Worm (Caenorhabditis elegans): ENCODE data around the gene cyp-13A12.

The cyp-13A12 gene

DNA sequence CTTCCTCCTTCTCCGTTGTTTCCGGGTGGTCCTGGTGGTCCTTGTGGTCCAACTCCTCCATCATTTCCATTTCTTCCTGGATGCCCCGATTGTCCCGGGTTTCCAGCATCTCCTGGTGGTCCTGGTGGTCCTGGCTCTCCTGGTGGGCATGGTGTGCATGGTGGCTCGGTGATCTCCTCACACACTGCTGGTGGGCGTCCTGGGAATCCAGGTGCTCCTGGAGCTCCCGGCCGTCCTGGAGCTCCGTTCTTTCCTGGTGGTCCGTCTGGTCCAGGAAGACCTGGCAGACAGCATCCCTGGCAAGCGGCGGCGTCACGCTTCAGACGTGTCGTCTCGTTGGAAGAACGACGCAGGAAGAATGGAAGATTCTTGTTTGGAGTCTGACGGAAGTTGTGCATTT is 31.3 kb upstream of the cyp-13A12 start:
- TF ChIP-seq sox-2 (GFP tag; IDR thresholded peaks at IDR 0.05) (no peak), F13H6.1 (tag; optimal IDR thresholded peaks at IDR 0.05) (no peak), sdc-2 (tag; optimal IDR thresholded peaks at IDR 0.05) (peak; percentile 29), elt-4 (tag; optimal IDR thresholded peaks at IDR 0.05) (peak; percentile 88), nfya-1 (tag; optimal IDR thresholded peaks at IDR 0.05) (no peak)

DNA sequence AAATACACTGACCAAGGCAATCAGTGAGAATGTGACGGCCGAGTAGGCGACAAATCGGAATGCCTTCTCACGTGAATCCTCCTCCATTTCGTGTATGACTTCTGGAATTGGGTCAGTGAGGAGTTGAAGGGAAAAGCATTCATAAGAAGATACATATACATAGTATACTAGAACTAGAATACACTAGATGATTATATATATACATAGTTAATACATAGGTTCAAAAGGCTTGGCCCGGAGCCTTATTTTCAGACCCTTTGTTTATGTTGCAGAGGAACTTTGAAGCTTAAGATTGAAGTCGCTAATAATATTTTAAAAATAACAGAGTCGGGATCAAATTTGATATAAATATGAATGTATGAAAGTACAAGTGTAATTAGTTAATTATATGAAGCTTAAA is 30.7 kb upstream of the cyp-13A12 start, which contains the start of gene col-97:
Gene col-97, minus strand, starts transcription at position 101 of the 400 bp plus-strand sequence.
- no peak for TF ChIP-seq F13H6.1 (tag; optimal IDR thresholded peaks at IDR 0.05)
- no peak for TF ChIP-seq pha-4 (tag; optimal IDR thresholded peaks at IDR 0.05)
- no peak for TF ChIP-seq ztf-16 (tag; optimal IDR thresholded peaks at IDR 0.05)
- no peak for TF ChIP-seq pros-1 (tag; optimal IDR thresholded peaks at IDR 0.05)
- TF ChIP-seq K09A11.1 (tag; optimal IDR thresholded peaks at IDR 0.05; ENCODE audit: insufficient read depth) = no peak
- TF ChIP-seq ets-4 (tag; optimal IDR thresholded peaks at IDR 0.05) = no peak

DNA sequence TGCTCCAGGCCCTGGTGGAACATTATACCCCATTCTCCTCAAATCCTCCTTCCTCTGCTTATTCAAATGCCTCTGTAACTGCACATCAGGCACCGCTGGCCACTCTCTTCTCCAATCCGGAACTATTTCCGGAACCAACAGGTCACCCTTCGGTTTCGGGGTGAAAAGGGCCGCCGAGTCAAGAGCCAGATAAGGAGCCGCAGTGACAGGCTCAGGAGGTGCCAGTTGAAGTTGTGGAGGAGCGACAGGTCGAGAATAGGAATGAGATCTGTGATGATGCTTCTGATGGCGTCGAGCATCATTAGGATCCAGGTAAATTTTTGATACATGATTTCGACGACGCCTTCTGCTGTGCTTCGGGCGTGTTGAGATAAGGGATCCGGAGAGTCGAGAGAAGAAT is 26.1 kb upstream of the cyp-13A12 start:
- TF ChIP-seq mec-3 (tag; optimal IDR thresholded peaks at IDR 0.05; ENCODE audit: borderline replicate concordance) = no peak
- TF ChIP-seq nhr-232 (tag; optimal IDR thresholded peaks at IDR 0.05) = no peak
- TF ChIP-seq T23F11.4 (GFP tag; optimal IDR thresholded peaks at IDR 0.05) = no peak
- TF ChIP-seq pqm-1 (tag; optimal IDR thresholded peaks at IDR 0.05) = no peak
- TF ChIP-seq hlh-30 (tag; optimal IDR thresholded peaks at IDR 0.05; ENCODE audit: insufficient read depth) = no peak
- TF ChIP-seq rnt-1 (tag; optimal IDR thresholded peaks at IDR 0.05) = no peak
- no peak for TF ChIP-seq ama-1 (optimal IDR thresholded peaks at IDR 0.05)

DNA sequence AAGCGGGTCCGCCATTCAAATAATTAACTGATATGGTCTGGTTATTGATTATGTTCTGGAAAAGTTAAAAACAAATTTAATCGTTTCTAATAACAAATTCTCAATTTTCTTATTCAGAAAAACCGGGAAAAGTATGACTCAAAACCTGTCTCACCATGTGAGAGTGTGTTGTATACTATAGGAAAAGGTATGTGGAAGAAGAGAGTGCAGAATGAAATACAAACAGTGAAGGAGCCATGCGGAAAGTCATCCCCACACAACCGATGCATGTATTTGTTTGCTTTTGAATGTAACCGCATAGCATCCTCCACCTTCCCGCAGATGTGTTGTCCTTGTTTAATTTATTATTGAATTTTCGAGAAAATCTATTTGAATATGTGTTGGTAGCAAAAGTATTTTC is 23.9 kb upstream of the cyp-13A12 start, which contains the start of gene ZK1010.8:
Gene ZK1010.8, minus strand, starts transcription at position 214 of the 400 bp plus-strand sequence.
- TF ChIP-seq ceh-34 (tag; optimal IDR thresholded peaks at IDR 0.05) = no peak
- TF ChIP-seq pha-2 (tag; optimal IDR thresholded peaks at IDR 0.05) = no peak
- TF ChIP-seq ztf-16 (tag; optimal IDR thresholded peaks at IDR 0.05) = no peak
- TF ChIP-seq pag-3 (tag; optimal IDR thresholded peaks at IDR 0.05; ENCODE audit: borderline replicate concordance) = no peak
- no peak for TF ChIP-seq syd-9 (tag; optimal IDR thresholded peaks at IDR 0.05)
- TF ChIP-seq K09A11.1 (tag; optimal IDR thresholded peaks at IDR 0.05; ENCODE audit: insufficient read depth) = no peak

DNA sequence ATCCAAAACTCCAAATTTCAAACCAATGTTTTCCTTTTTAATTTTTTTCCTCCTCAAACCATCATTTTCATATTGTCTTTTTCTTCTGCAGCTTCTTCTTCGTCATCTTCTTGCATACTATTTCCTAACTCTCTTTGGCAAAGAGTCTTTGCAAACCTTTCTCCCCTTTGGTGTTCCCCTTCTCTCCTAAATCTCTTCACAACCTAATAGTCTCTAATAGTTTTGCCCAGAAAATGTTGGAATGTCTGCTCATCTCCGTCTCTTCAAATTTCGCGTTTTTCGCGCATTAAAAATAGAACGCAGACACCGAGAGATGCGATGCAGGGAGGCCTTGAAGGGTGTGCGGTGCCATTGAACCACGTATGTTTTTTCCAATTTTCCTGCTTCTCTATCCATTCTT is 22.2 kb upstream of the cyp-13A12 start, which contains the start of gene ZK1010.10:
Gene ZK1010.10, plus strand, starts transcription at position 286 of the 400 bp plus-strand sequence.
- TF ChIP-seq nhr-11 (tag; optimal IDR thresholded peaks at IDR 0.05) (no peak), elt-2 (tag; optimal IDR thresholded peaks at IDR 0.05) (no peak), ref-2 (tag; optimal IDR thresholded peaks at IDR 0.05) (no peak), fkh-10 (GFP tag; optimal IDR thresholded peaks at IDR 0.05) (no peak), zip-5 (tag; optimal IDR thresholded peaks at IDR 0.05) (no peak), rnt-1 (tag; optimal IDR thresholded peaks at IDR 0.05) (no peak), sox-2 (GFP tag; IDR thresholded peaks at IDR 0.05) (no peak), ahr-1 (tag; optimal IDR thresholded peaks at IDR 0.05) (no peak), pqm-1 (tag; optimal IDR thresholded peaks at IDR 0.05) (no peak), elt-4 (tag; optimal IDR thresholded peaks at IDR 0.05) (no peak), ceh-34 (tag; optimal IDR thresholded peaks at IDR 0.05) (peak; percentile 19), C08G9.2 (tag; optimal IDR thresholded peaks at IDR 0.05) (no peak), pha-2 (tag; optimal IDR thresholded peaks at IDR 0.05) (no peak), ceh-2 (tag; optimal IDR thresholded peaks at IDR 0.05) (no peak), pax-1 (tag; optimal IDR thresholded peaks at IDR 0.05) (peak; percentile 55), pat-9 (tag; optimal IDR thresholded peaks at IDR 0.05) (no peak), ttx-3 (tag; optimal IDR thresholded peaks at IDR 0.05) (no peak), ceh-19 (GFP tag; optimal IDR thresholded peaks at IDR 0.05) (no peak), F13H6.1 (tag; optimal IDR thresholded peaks at IDR 0.05) (no peak), pag-3 (tag; optimal IDR thresholded peaks at IDR 0.05; ENCODE audit: borderline replicate concordance) (no peak), unc-3 (GFP tag; conservative IDR thresholded peaks at IDR 0.05) (no peak), unc-3 (tag; optimal IDR thresholded peaks at IDR 0.05) (no peak), ceh-9 (tag; optimal IDR thresholded peaks at IDR 0.05) (no peak), nfya-1 (tag; optimal IDR thresholded peaks at IDR 0.05) (peak; percentile 65), sdc-2 (tag; optimal IDR thresholded peaks at IDR 0.05) (no peak), hlh-15 (tag; optimal IDR thresholded peaks at IDR 0.05) (no peak), odd-2 (tag; optimal IDR thresholded peaks at IDR 0.05) (no peak), ceh-30 (tag; optimal IDR thresholded peaks at IDR 0.05) (no peak), unc-42 (tag; optimal IDR thresholded peaks at IDR 0.05) (peak; percentile 59), hlh-30 (tag; optimal IDR thresholded peaks at IDR 0.05; ENCODE audit: insufficient read depth) (no peak), ztf-16 (tag; optimal IDR thresholded peaks at IDR 0.05) (no peak), dmd-4 (tag; optimal IDR thresholded peaks at IDR 0.05; ENCODE audit: borderline replicate concordance) (no peak), npax-4 (tag; optimal IDR thresholded peaks at IDR 0.05) (no peak), sox-4 (tag; optimal IDR thresholded peaks at IDR 0.05) (no peak), tbx-2 (tag; optimal IDR thresholded peaks at IDR 0.05) (peak; percentile 42)
